Fruit fly (Drosophila melanogaster) whole organism, pupa: ENCODE results near the gene Bacc.
A peak's percentile ranks its signal among the peaks of the same experiment; 100 is the strongest.

Source experiments
- CG4496 ChIP-seq: fragments of 200-800 bp; sonication (Bioruptor generic); IDR thresholded peaks from 3 replicates; pipeline ENCODE4 v1.3.6; 2022; ENCODE audit warnings: missing biosample characterization, missing genetic modification characterization
- Ets98B ChIP-seq: fragments of 200-800 bp; sonication (Bioruptor generic); IDR thresholded peaks from 2 replicates; pipeline ENCODE4 v1.3.6; 2022; ENCODE audit warnings: missing biosample characterization, missing genetic modification characterization
- Pif1A ChIP-seq: fragments of 200-800 bp; sonication (Bioruptor generic); optimal IDR thresholded peaks from 3 replicates; lab custom pipeline; 2016; ENCODE audit warnings: missing biosample characterization, missing genetic modification characterization
- fd96Ca ChIP-seq: fragments of 200-800 bp; sonication (Bioruptor generic); IDR thresholded peaks from 3 replicates; pipeline ENCODE4 v1.3.6; 2022; ENCODE audit warnings: missing biosample characterization, missing genetic modification characterization

- TF ChIP-seq fd96Ca (GFP tag; lab: Robert Waterston, UW) (no peak), Pif1A (GFP tag; lab: Kevin White, UChicago) (peak; percentile 21), CG4496 (0 out of 3 replicates have a peak, but pooled peaks have one; percentile 38), Ets98B (peak; percentile 44; the same call in 1 of the 2 replicates)
Observed at dm6 chr2L:2806190-2806763, 54.0 kb downstream of the Bacc start.
